Worm (Caenorhabditis elegans): ENCODE results near the gene ZC404.15.
A peak's percentile ranks its signal among the peaks of the same experiment; 100 is the strongest.

ZC404.15 gene

DNA sequence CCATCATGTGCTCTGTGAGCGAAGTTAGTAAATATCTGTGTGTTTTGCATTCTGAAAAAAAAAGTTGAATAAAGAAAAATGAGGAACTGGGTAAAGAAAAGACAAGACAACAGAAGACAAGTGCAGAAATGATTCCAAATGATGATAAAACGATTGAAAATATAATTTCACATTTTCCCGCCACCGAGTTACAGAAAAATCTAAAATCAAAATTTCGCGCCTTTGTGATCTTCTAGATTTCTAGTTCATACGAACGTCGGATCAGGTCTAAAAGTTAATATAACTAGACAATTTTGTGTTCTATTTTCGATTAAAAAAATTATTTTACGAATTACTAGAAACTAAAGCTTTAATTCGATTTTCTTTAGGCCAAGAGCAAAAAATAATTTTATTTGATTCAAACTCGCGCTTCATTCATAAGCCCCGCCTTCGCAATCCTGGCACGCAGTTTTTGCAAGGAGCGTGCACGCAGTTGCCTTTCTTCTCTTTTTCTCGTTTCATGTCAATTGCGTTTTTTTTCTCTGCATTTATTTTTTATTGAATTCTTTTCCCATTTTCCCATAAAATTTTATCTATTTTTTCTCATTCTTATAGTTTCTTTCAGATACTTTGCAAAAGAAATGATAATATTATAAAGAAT is 4.7 kb downstream of the ZC404.15 start, which contains the start of the genes spn-4 and spe-39 (continued):
- peak; percentile 88 for TF ChIP-seq snpc-4 (tag; optimal IDR thresholded peaks at IDR 0.05)
- peak; percentile 81 for TF ChIP-seq nhr-90 (tag; optimal IDR thresholded peaks at IDR 0.05; ENCODE audit: poor library complexity)
- TF ChIP-seq swsn-7 (tag; optimal IDR thresholded peaks at IDR 0.05): peak; percentile 81
- TF ChIP-seq mab-9 (GFP tag; IDR thresholded peaks at IDR 0.05): peak; percentile 20; the same call in 1 of the 2 replicates
- TF ChIP-seq elt-3 (tag; optimal IDR thresholded peaks at IDR 0.05): peak in 2 of 6 experiments; percentile 42 to 55
- peak; percentile 83 for TF ChIP-seq C16A3.4 (tag; optimal IDR thresholded peaks at IDR 0.05)
- TF ChIP-seq dpl-1 (GFP tag; optimal IDR thresholded peaks at IDR 0.05): peak; percentile 94 to 95 (median 94)
- TF ChIP-seq nhr-237 (tag; optimal IDR thresholded peaks at IDR 0.05): no peak
- TF ChIP-seq fkh-4 (tag; optimal IDR thresholded peaks at IDR 0.05; ENCODE audit: borderline replicate concordance): peak; percentile 28
- TF ChIP-seq lsy-2 (tag; optimal IDR thresholded peaks at IDR 0.05): peak; percentile 76 to 78
- TF ChIP-seq vab-15 (tag; optimal IDR thresholded peaks at IDR 0.05): no peak
- TF ChIP-seq mep-1 (tag; optimal IDR thresholded peaks at IDR 0.05): peak; percentile 81
- no peak for TF ChIP-seq ets-5 (GFP tag; IDR thresholded peaks at IDR 0.05)
- TF ChIP-seq unc-86 (tag; optimal IDR thresholded peaks at IDR 0.05): peak; percentile 66
- no peak for TF ChIP-seq sptf-1 (tag; optimal IDR thresholded peaks at IDR 0.05)
- peak; percentile 53 for TF ChIP-seq ceh-8 (GFP tag; optimal IDR thresholded peaks at IDR 0.05)
- no peak for TF ChIP-seq fos-1 (tag; optimal IDR thresholded peaks at IDR 0.05)
- TF ChIP-seq skn-1 (tag; optimal IDR thresholded peaks at IDR 0.05): peak; percentile 90
- peak; percentile 51 for TF ChIP-seq nhr-76 (tag; optimal IDR thresholded peaks at IDR 0.05)
- no peak for TF ChIP-seq C34B4.2 (tag; optimal IDR thresholded peaks at IDR 0.05)
- peak; percentile 80 for TF ChIP-seq lin-13 (GFP tag; optimal IDR thresholded peaks at IDR 0.05)
- peak; percentile 73 for TF ChIP-seq tbx-2 (tag; optimal IDR thresholded peaks at IDR 0.05)
- TF ChIP-seq rnt-1 (tag; optimal IDR thresholded peaks at IDR 0.05): peak; percentile 92
- TF ChIP-seq blmp-1 (tag; optimal IDR thresholded peaks at IDR 0.05): peak; percentile 66
- TF ChIP-seq C04F5.9 (tag; optimal IDR thresholded peaks at IDR 0.05): peak; percentile 1
- no peak for TF ChIP-seq ceh-88 (GFP tag; IDR thresholded peaks at IDR 0.05)
- TF ChIP-seq unc-98 (GFP tag; IDR thresholded peaks at IDR 0.05): no peak
- no peak for TF ChIP-seq zag-1 (tag; optimal IDR thresholded peaks at IDR 0.05)
- TF ChIP-seq ama-1 (optimal IDR thresholded peaks at IDR 0.05): peak; percentile 1
- TF ChIP-seq lin-35 (GFP tag; optimal IDR thresholded peaks at IDR 0.05): peak; percentile 93 to 97
- TF ChIP-seq Y116A8C.19 (tag; optimal IDR thresholded peaks at IDR 0.05; ENCODE audit: borderline replicate concordance): no peak
- no peak for TF ChIP-seq ceh-63 (GFP tag; optimal IDR thresholded peaks at IDR 0.05)
- no peak for TF ChIP-seq egl-27 (tag; optimal IDR thresholded peaks at IDR 0.05)
- TF ChIP-seq dsc-1 (tag; optimal IDR thresholded peaks at IDR 0.05): peak; percentile 84
- TF ChIP-seq isw-1 (GFP tag; IDR thresholded peaks at IDR 0.05): peak; percentile 62
- TF ChIP-seq efl-3 (GFP tag; optimal IDR thresholded peaks at IDR 0.05): no peak
- TF ChIP-seq ceh-90 (tag; optimal IDR thresholded peaks at IDR 0.05): peak; percentile 46
- TF ChIP-seq ces-1 (GFP tag; optimal IDR thresholded peaks at IDR 0.05): no peak
- peak; percentile 53 to 76 (median 63) for TF ChIP-seq ceh-82 (tag; optimal IDR thresholded peaks at IDR 0.05)
- peak; percentile 57 for TF ChIP-seq lin-15B (tag; optimal IDR thresholded peaks at IDR 0.05)
- TF ChIP-seq tlp-1 (tag; optimal IDR thresholded peaks at IDR 0.05): no peak
- no peak for TF ChIP-seq zip-4 (GFP tag; optimal IDR thresholded peaks at IDR 0.05)
- peak; percentile 86 for TF ChIP-seq nhr-71 (tag; optimal IDR thresholded peaks at IDR 0.05)
- TF ChIP-seq mef-2 (tag; optimal IDR thresholded peaks at IDR 0.05): no peak
- peak; percentile 69 for TF ChIP-seq egl-13 (tag; optimal IDR thresholded peaks at IDR 0.05)
- TF ChIP-seq nhr-28 (tag; optimal IDR thresholded peaks at IDR 0.05): no peak
- TF ChIP-seq nhr-19 (GFP tag; conservative IDR thresholded peaks at IDR 0.05): peak; percentile 73
- peak; percentile 29 for TF ChIP-seq fkh-8 (tag; optimal IDR thresholded peaks at IDR 0.05)
- TF ChIP-seq nhr-77 (tag; optimal IDR thresholded peaks at IDR 0.05): no peak
- TF ChIP-seq pqm-1 (tag; optimal IDR thresholded peaks at IDR 0.05): no peak
- peak; percentile 71 to 95 for TF ChIP-seq efl-1 (optimal IDR thresholded peaks at IDR 0.05)
- TF ChIP-seq efl-1 (GFP tag; optimal IDR thresholded peaks at IDR 0.05 in 1 of 2): peak; percentile 93 to 99
- peak; percentile 87 for TF ChIP-seq nhr-47 (tag; optimal IDR thresholded peaks at IDR 0.05)
